Fruit fly (Drosophila melanogaster): ENCODE results near the gene CG43131.

The CG43131 gene

DNA sequence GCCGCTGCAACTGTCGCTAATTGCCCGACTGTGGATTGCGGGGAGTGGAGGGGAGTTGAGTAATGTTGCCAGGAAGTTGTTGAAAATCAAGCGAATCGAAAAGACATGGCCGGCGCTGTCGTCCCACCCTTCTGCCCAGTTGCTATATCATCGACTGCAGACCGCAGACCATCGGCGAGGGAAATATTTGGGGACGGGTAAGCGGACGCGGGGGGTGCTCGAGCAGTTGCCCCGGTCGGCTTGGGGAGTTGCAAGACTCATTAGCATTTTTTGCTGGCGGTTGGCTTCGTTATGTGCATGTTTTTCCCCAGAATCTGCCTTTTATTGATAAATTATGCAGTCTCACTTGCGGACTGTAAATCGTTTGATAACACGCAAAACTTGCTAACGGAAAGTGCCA, 11.8 kb downstream of the CG43131 start:
- TF ChIP-seq h (optimal IDR thresholded peaks at IDR 0.05) (no peak), Myc (optimal IDR thresholded peaks at IDR 0.05) (no peak), ttk (optimal IDR thresholded peaks at IDR 0.05) (no peak), psq (optimal IDR thresholded peaks at IDR 0.05) (no peak), insv (optimal IDR thresholded peaks at IDR 0.05) (no peak), Sin3A (optimal IDR thresholded peaks at IDR 0.05) (no peak)

DNA sequence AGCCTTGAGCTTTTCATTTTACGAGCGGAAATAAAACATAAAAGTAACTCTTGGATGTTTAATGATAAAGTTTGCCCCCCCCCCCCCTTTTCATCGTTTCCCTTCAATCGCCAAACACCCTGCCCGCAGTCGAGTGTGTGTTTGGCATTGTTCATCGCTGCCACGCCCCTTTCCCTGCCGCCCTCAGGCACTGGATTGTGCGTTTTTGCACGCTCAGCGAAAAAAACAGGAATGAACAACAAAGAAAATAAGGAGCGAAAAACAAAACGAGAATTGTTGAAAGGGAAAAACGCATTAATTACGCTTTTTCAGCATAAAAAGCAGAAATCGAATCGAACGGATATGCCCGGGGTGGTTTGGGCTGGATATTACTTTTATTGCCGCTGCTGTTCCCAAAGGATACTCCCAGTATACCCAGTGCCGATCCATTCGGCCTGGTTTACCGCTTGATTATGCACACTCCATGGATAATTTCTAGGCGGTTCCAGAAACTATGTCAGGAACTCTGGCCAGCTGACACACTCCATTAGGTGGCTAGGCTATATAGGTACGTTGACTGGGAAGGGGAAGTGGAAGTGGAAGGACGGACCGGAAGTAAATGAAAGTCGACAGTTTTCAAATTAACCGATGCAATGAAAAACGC, 12.9 kb downstream of the CG43131 start:
- no peak for TF ChIP-seq Sin3A (optimal IDR thresholded peaks at IDR 0.05)
- no peak for TF ChIP-seq ttk (optimal IDR thresholded peaks at IDR 0.05)
- no peak for TF ChIP-seq insv (optimal IDR thresholded peaks at IDR 0.05)
- no peak for TF ChIP-seq psq (optimal IDR thresholded peaks at IDR 0.05)
- TF ChIP-seq Myc (optimal IDR thresholded peaks at IDR 0.05) = no peak
- TF ChIP-seq h (optimal IDR thresholded peaks at IDR 0.05) = no peak

DNA sequence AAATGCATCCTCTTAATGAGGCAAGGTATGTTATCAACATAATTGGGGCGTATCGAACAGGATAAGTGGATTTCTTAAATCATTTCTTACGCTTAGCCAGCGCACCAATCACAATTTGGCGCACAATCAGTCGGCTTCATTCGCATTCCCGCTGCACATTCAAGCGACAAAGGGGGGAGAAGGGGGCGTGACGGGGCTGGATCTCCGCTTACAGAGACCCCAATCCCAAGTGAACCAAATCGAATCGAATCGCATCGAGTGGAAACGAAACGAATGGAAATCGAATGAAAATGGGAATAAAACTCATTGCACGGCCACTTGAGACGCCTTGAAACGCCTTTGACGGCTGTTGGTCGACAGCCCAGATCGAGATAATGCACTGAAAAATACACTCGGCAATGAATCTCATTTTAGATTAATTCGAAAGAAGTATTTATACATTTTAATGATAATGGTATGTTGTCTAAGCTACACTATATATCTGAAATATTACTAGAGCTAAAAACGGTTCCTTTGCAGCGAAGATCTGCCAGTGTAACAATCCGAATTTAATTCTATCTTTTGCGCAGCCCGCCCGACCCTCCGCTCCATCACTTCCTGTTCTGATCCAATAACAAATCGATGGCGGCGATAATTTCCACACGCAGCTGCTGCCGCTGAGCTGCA, 13.7 kb downstream of the CG43131 start:
- TF ChIP-seq h (optimal IDR thresholded peaks at IDR 0.05) = no peak
- TF ChIP-seq psq (optimal IDR thresholded peaks at IDR 0.05) = no peak
- no peak for TF ChIP-seq Myc (optimal IDR thresholded peaks at IDR 0.05)
- TF ChIP-seq Sin3A (optimal IDR thresholded peaks at IDR 0.05) = no peak
- no peak for TF ChIP-seq insv (optimal IDR thresholded peaks at IDR 0.05)
- no peak for TF ChIP-seq ttk (optimal IDR thresholded peaks at IDR 0.05)

DNA sequence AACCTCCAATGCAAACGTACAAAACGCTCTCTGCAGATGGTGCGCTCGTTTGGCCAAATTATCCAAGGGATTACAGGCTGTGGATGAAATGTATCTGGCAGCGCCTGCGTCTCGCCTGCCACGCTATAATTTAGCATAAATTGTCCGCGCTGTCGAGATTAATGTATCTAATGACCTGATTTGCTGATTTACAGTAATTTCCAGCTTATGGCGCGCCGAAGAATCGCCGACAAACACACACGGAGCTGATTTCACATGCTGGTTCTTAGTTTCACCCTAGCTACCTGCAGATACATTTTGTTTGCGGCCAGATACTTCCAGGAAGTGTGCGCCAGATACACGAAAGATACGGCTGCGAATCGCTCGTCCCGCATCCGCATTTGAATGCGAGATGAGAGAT, 14.7 kb downstream of the CG43131 start:
- no peak for TF ChIP-seq Myc (optimal IDR thresholded peaks at IDR 0.05)
- no peak for TF ChIP-seq insv (optimal IDR thresholded peaks at IDR 0.05)
- TF ChIP-seq ttk (optimal IDR thresholded peaks at IDR 0.05) = no peak
- TF ChIP-seq psq (optimal IDR thresholded peaks at IDR 0.05) = no peak
- TF ChIP-seq Sin3A (optimal IDR thresholded peaks at IDR 0.05) = no peak
- no peak for TF ChIP-seq h (optimal IDR thresholded peaks at IDR 0.05)

DNA sequence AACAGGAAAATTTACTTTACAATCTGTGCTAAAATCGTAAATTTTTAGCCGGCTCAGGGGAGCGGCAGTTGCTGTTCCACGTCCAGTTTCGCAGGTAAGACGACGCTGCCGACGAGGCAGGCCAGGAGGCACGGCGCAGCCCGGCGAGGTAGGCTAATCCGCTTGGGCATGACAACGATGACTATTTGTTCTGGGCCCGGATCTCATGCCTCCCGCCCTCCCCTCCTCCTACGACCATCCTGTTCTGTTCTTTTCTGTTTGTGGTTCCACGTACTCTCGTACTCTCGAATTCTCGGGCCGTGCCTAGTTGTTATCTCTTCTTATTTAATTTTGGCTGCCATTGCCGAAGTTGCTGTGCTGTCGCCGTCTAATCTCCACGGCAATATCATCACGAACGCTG, 18.7 kb downstream of the CG43131 start:
- TF ChIP-seq ttk (optimal IDR thresholded peaks at IDR 0.05) (no peak), insv (optimal IDR thresholded peaks at IDR 0.05) (no peak), h (optimal IDR thresholded peaks at IDR 0.05) (no peak), psq (optimal IDR thresholded peaks at IDR 0.05) (no peak), Myc (optimal IDR thresholded peaks at IDR 0.05) (no peak), Sin3A (optimal IDR thresholded peaks at IDR 0.05) (no peak)

DNA sequence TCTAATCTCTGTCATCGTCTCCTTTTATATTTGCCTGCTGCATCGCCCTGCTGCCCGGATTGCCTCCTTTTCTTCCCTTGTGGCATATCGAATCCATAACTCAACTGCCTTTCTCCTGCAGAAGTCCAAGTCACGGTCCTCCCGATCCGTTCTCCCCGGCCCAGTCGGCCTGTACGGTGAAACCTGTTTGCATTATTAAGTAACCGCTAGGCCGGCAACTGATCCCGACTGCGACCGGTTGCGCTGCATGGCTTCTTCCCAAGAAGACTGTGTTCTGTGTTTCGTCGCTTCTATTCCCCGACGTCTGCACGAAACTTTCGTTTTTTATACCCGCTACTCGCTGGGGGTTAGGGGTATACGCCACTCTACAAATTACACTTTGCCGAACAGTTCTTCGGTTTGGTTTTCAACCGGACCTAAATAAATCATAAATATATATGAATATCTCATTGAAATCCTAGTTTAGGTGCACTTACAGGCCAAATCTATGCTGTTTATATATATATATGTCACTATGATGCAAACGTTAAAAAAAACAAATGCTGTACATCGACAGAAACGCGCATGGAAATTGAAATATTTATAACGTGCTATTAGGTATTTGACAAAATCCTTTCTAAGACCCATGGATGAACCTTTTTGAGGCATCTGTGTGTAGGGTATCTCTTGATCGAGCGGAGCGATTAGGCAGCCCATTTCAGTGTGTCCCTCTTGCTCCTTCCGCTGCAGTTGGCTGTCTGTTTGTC, 19.3 kb downstream of the CG43131 start:
- TF ChIP-seq Myc (optimal IDR thresholded peaks at IDR 0.05) (no peak), insv (optimal IDR thresholded peaks at IDR 0.05) (no peak), psq (optimal IDR thresholded peaks at IDR 0.05) (no peak), h (optimal IDR thresholded peaks at IDR 0.05) (no peak)

DNA sequence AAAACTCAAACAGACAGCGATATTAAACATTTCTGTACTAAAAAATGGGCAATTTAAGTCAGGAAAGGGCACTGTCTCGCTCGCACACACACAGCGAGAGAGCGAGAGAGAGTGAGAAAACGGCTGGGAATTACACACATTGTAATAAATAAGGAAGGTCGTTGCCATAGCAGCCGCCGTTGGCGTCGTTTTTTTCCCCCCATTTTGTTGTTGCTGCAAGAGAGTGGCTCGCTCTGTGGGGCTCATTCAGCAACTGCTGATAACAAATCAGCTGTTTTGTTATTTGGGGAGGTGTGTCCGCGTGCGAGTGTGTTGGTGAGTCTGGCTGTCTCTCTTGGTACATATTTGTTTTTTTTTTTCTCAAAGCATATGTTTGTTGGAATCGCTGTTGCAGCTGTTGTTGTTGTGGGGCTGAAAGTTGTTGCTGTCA, 21.1 kb downstream of the CG43131 start:
- TF ChIP-seq Myc (optimal IDR thresholded peaks at IDR 0.05) (no peak), Sin3A (optimal IDR thresholded peaks at IDR 0.05) (no peak), h (optimal IDR thresholded peaks at IDR 0.05) (no peak), insv (optimal IDR thresholded peaks at IDR 0.05) (no peak), ttk (optimal IDR thresholded peaks at IDR 0.05) (no peak)

DNA sequence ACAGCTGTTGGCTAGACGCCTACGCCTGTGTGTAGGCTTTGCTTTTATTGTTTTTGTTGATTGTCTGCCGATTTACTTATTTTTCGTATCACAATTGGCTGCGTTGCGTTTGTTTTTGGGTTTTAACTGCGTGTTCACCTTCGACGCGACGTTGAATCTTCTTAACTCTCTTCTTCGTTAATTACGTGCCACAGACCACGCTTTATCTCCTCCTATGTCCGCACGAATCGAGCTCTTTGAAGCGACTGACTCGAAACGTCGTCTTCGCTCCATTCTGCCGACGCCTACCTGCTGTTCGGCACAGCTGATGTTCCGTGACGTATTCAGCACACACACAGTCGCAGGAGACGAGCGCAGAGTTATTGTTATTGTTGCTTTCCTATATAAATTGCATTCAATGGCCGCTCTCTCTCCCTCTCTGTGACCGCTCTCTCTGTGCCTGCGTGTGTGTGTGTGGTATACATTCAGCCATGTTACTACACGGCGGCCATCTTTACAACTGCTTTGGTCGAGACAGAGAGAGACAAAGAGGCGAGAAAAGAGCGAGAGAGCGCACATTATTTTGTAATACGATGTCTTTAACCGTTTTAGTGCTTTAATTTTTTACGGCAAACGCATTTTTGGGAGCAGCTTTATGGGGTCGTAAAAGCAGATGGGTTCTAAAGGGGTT, 22.0 kb downstream of the CG43131 start, which contains the start of gene corto:
Gene corto (minus strand): TSS at position 251 of the 670 bp plus-strand sequence.
- TF ChIP-seq insv (optimal IDR thresholded peaks at IDR 0.05) (no peak), ttk (optimal IDR thresholded peaks at IDR 0.05) (no peak), Myc (optimal IDR thresholded peaks at IDR 0.05) (no peak)

DNA sequence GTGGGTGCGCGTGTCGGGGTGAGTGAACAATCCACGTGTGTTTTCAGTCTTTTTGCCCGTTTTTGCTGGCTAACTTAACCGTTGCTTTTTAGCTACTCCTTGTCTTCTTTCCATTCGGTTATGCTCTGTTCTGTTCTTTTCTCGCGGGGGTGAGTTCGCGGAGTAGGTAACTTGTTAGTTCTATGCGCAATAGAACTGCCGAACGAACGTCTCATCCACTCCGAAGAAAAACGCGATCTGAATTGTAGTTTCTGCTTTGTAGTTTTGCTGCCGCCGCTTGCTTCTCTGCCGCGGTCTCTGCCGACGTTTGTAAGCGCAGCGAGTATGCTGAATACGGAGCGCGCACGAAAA, 22.5 kb downstream of the CG43131 start:
- TF ChIP-seq h (optimal IDR thresholded peaks at IDR 0.05) (no peak), ttk (optimal IDR thresholded peaks at IDR 0.05) (no peak), insv (optimal IDR thresholded peaks at IDR 0.05) (no peak), Myc (optimal IDR thresholded peaks at IDR 0.05) (no peak), Sin3A (optimal IDR thresholded peaks at IDR 0.05) (no peak), psq (optimal IDR thresholded peaks at IDR 0.05) (no peak)

DNA sequence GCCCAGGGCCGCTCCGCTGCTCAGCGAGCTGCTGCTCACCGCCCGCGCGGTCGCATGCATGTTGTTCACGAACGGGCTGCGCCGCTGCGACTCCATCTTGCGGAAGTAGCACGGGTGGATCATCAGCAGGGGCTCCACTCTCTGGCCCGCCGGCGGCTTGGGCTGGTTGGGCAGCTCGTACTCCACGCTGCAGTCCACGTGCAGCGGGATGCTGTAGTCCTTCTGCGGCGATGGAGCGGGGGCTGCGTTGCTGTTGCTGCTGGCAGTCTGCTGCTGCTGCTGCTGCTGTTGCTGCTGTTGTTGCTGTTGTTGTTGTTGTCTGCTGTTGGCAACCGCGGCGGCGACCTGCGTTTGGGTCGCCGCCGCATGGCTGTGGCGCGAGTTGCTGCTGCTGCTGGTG, 23.6 kb downstream of the CG43131 start:
- TF ChIP-seq Myc (optimal IDR thresholded peaks at IDR 0.05) (no peak), insv (optimal IDR thresholded peaks at IDR 0.05) (no peak), h (optimal IDR thresholded peaks at IDR 0.05) (no peak), ttk (optimal IDR thresholded peaks at IDR 0.05) (no peak), Sin3A (optimal IDR thresholded peaks at IDR 0.05) (no peak), psq (optimal IDR thresholded peaks at IDR 0.05) (no peak)

DNA sequence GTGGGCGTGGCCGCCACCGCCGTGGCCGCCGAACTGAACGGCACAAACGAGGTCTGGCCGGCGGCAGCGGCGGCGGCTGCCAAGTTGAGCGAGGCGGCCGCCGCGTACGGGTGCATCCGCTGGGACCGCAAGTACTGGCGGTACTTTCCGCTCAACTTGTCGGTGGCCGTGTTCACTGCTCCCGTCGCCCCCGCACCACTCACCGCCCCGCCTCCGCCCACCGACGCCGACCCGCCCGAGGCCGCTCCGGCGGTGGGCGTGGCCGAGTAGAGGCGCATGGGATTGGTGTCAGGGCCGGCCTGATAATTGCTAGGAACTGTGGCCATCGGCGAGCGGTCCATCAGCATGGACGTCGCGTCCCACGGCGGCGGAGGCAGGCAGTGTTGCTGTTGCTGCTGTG, 24.6 kb downstream of the CG43131 start:
- no peak for TF ChIP-seq psq (optimal IDR thresholded peaks at IDR 0.05)
- no peak for TF ChIP-seq Sin3A (optimal IDR thresholded peaks at IDR 0.05)
- TF ChIP-seq insv (optimal IDR thresholded peaks at IDR 0.05) = no peak
- TF ChIP-seq Myc (optimal IDR thresholded peaks at IDR 0.05) = no peak
- no peak for TF ChIP-seq h (optimal IDR thresholded peaks at IDR 0.05)
- no peak for TF ChIP-seq ttk (optimal IDR thresholded peaks at IDR 0.05)

DNA sequence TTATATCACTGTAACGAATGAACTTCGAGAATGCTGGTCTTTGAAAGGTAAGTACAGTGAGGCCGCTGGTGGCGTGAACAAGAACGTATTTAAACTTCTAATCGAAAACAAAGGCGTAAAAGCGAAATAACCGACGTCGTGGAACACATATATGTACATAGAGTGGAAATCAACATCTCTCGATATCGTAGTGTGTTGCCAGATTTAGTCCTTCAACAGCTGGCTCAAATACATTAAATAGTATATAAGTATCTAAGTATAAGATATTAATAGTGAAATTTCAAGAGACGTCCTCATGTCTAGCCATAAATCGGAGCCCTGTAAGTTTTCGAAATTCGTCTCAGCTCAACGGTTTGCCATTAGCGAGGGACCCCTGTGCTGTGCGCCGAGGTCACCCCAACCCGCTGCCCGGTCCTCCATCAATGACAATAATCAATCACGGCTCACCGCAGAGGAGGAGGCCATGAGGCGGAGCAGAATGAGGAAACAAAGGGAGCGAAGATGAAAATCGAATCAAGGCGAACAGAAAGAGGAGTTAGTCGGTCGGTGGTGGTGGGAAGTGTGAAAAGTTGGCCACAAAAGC, 25.9 kb downstream of the CG43131 start:
- TF ChIP-seq Myc (optimal IDR thresholded peaks at IDR 0.05) (no peak), Sin3A (optimal IDR thresholded peaks at IDR 0.05) (no peak), psq (optimal IDR thresholded peaks at IDR 0.05) (no peak), insv (optimal IDR thresholded peaks at IDR 0.05) (no peak), h (optimal IDR thresholded peaks at IDR 0.05) (no peak), ttk (optimal IDR thresholded peaks at IDR 0.05) (no peak)
